Fruit fly (Drosophila melanogaster): ENCODE results near the gene Sgs8.

The Sgs8 gene

DNA sequence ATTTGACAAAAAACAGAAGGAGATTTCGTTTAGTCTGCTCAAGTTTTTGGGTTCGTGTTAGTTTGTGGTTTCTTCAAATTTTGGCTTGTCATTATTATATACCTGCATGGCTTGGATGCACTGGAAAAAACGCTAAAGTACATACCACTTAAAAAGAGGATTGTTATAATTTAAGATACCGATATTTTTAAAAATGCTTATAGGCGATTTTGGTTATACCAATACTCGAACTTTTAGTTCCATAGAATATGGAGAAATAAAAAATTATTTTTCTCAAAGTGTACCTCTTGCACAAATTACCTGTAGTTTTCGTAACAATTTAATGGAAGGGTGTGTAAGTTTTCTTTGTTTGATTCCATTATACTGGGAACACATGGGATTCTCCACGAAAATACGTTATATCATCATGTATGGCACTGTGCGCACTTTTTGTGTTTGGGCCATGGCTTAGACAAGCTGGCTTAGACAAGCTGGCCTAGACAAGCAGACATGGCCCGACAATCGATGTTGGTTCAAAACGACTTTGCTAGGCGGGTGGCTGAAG lies 43.8 kb downstream of the Sgs8 start, which contains the start of gene Fum3 (continued):
- TF ChIP-seq gem (tag; optimal IDR thresholded peaks at IDR 0.05) (peak; percentile 26), Opbp (GFP tag; IDR thresholded peaks at IDR 0.05; ENCODE audit: partially characterized antibody) (no peak), Spps (tag; optimal IDR thresholded peaks at IDR 0.05) (no peak), pum (GFP tag; optimal IDR thresholded peaks at IDR 0.05) (no peak), CG3995 (GFP tag; optimal IDR thresholded peaks at IDR 0.05) (no peak), pan (optimal IDR thresholded peaks at IDR 0.05) (no peak), pan (GFP tag; optimal IDR thresholded peaks at IDR 0.05 in 1 of 2, IDR thresholded peaks at IDR 0.05 in 1 of 2) (peak in 1 of 2 experiments; percentile 30), CG30020 (tag; optimal IDR thresholded peaks at IDR 0.05) (no peak), tna (GFP tag; IDR thresholded peaks at IDR 0.05; ENCODE audit: partially characterized antibody) (no peak), CG16813 (GFP tag; IDR thresholded peaks at IDR 0.05; ENCODE audit: partially characterized antibody) (no peak), ara (GFP tag; IDR thresholded peaks at IDR 0.05) (peak; percentile 53; the same call in 1 of the 2 replicates), gt (GFP tag; IDR thresholded peaks at IDR 0.05) (no peak), yki (optimal IDR thresholded peaks at IDR 0.05) (no peak), Hey (tag; optimal IDR thresholded peaks at IDR 0.05) (no peak), ato (GFP tag; IDR thresholded peaks at IDR 0.05; ENCODE audit: partially characterized antibody) (no peak), schlank (tag; optimal IDR thresholded peaks at IDR 0.05) (no peak), run (tag; optimal IDR thresholded peaks at IDR 0.05) (no peak), chif (GFP tag; optimal IDR thresholded peaks at IDR 0.05) (peak in 1 of 2 experiments; percentile 13), Doc3 (GFP tag; IDR thresholded peaks at IDR 0.05; ENCODE audit: partially characterized antibody) (no peak), CG10366 (GFP tag; IDR thresholded peaks at IDR 0.05) (no peak), CG12155 (GFP tag; optimal IDR thresholded peaks at IDR 0.05) (no peak), CG17568 (GFP tag; optimal IDR thresholded peaks at IDR 0.05) (no peak), Elba2 (GFP tag; optimal IDR thresholded peaks at IDR 0.05) (no peak), CG2712 (tag; optimal IDR thresholded peaks at IDR 0.05) (peak; percentile 43), chinmo (GFP tag; IDR thresholded peaks at IDR 0.05; ENCODE audit: partially characterized antibody) (no peak), Antp (GFP tag; optimal IDR thresholded peaks at IDR 0.05) (no peak), CG12744 (GFP tag; optimal IDR thresholded peaks at IDR 0.05) (no peak), CG7372 (GFP tag; IDR thresholded peaks at IDR 0.05) (no peak), B-H2 (GFP tag; optimal IDR thresholded peaks at IDR 0.05) (no peak), CG14667 (GFP tag; IDR thresholded peaks at IDR 0.05) (0 out of 2 replicates have a peak, but pooled peaks have one; percentile 3), HLH4C (GFP tag; IDR thresholded peaks at IDR 0.05; ENCODE audit: partially characterized antibody) (no peak), Bgb (GFP tag; IDR thresholded peaks at IDR 0.05; ENCODE audit: partially characterized antibody) (no peak), crol (GFP tag; IDR thresholded peaks at IDR 0.05) (no peak), CG9609 (GFP tag; optimal IDR thresholded peaks at IDR 0.05) (no peak), ems (GFP tag; optimal IDR thresholded peaks at IDR 0.05) (no peak), CG31224 (GFP tag; IDR thresholded peaks at IDR 0.05) (no peak), sr (GFP tag; IDR thresholded peaks at IDR 0.05) (no peak), CG18011 (GFP tag; optimal IDR thresholded peaks at IDR 0.05) (no peak), HHEX (GFP tag; optimal IDR thresholded peaks at IDR 0.05) (no peak), phol (tag; optimal IDR thresholded peaks at IDR 0.05) (peak; percentile 29), abd-A (tag; optimal IDR thresholded peaks at IDR 0.05) (no peak), so (GFP tag; IDR thresholded peaks at IDR 0.05) (no peak), CG4404 (GFP tag; IDR thresholded peaks at IDR 0.05) (peak; percentile 35; the same call in 1 of the 2 replicates), D (optimal IDR thresholded peaks at IDR 0.05) (no peak), D (GFP tag; optimal IDR thresholded peaks at IDR 0.05) (no peak), grau (tag; optimal IDR thresholded peaks at IDR 0.05) (peak; percentile 11), mam (GFP tag; optimal IDR thresholded peaks at IDR 0.05) (no peak), lov (optimal IDR thresholded peaks at IDR 0.05) (no peak), lov (GFP tag; IDR thresholded peaks at IDR 0.05) (no peak), danr (GFP tag; IDR thresholded peaks at IDR 0.05) (no peak), Drgx (GFP tag; IDR thresholded peaks at IDR 0.05) (no peak), zf30C (GFP tag; optimal IDR thresholded peaks at IDR 0.05) (no peak)
